Worm (Caenorhabditis elegans) whole organism, young adult: ENCODE data around the gene fipr-29.

Experiments
- B0019.2 ChIP-seq: fragments of 200-800 bp; sonication (Bioruptor generic); conservative IDR thresholded peaks from 2 replicates; pipeline ENCODE4 v1.3.6; 2022; ENCODE audit warnings: missing genetic modification reagents, missing genetic modification characterization, missing compliant biosample characterization
- B0035.1 ChIP-seq: sonication (generic microtip); optimal IDR thresholded peaks from 2 replicates; lab custom pipeline; 2016; ENCODE audit warnings: missing genetic modification characterization, mild to moderate bottlenecking, missing compliant biosample characterization, missing genotype, missing genetic modification reagents
- B0336.3 ChIP-seq: fragments of 200-800 bp; sonication (Bioruptor generic); IDR thresholded peaks from 2 replicates; pipeline ENCODE4 v1.3.6; 2022; ENCODE audit warnings: missing genetic modification characterization, missing compliant biosample characterization
- F10E7.11 ChIP-seq: sonication (generic microtip); optimal IDR thresholded peaks from 2 replicates; lab custom pipeline; 2017; ENCODE audit warnings: mild to moderate bottlenecking, missing genetic modification characterization, moderate library complexity, missing compliant biosample characterization
- F49E8.2 ChIP-seq: sonication (generic microtip); optimal IDR thresholded peaks from 3 replicates; lab custom pipeline; 2017; ENCODE audit warnings: missing genetic modification characterization, mild to moderate bottlenecking, missing compliant biosample characterization, antibody characterized with exemption, moderate library complexity; ENCODE audit not compliant: insufficient read depth
- K12H6.12 ChIP-seq: fragments of 200-800 bp; sonication (Bioruptor generic); optimal IDR thresholded peaks from 2 replicates; lab custom pipeline; 2018; ENCODE audit warnings: mild to moderate bottlenecking, missing genetic modification characterization, missing compliant biosample characterization
- T07F8.4 ChIP-seq: sonication (generic microtip); optimal IDR thresholded peaks from 2 replicates; lab custom pipeline; 2016; ENCODE audit warnings: mild to moderate bottlenecking, missing genetic modification characterization, moderate library complexity, missing compliant biosample characterization
- Y56A3A.18 ChIP-seq: fragments of 200-800 bp; sonication (Bioruptor generic); IDR thresholded peaks from 2 replicates; pipeline ENCODE4 v1.3.6; 2022; ENCODE audit warnings: missing genetic modification reagents, missing genetic modification characterization, missing compliant biosample characterization
- ZK185.1 ChIP-seq: sonication (generic microtip); optimal IDR thresholded peaks from 2 replicates; lab custom pipeline; 2016; ENCODE audit warnings: mild to moderate bottlenecking, missing genetic modification characterization, missing compliant biosample characterization; ENCODE audit not compliant: poor library complexity, severe bottlenecking
- akir-1 ChIP-seq: fragments of 200-800 bp; sonication (Bioruptor generic); optimal IDR thresholded peaks from 2 replicates; lab custom pipeline; 2018; ENCODE audit warnings: mild to moderate bottlenecking, missing genetic modification characterization, moderate library complexity, missing compliant biosample characterization
- aptf-2 ChIP-seq: fragments of 200-800 bp; sonication (Bioruptor generic); conservative IDR thresholded peaks from 2 replicates; pipeline ENCODE4 v1.3.6; 2022; ENCODE audit warnings: missing genetic modification reagents, missing genetic modification characterization, missing compliant biosample characterization
- aptf-3 ChIP-seq: fragments of 200-800 bp; sonication (Bioruptor generic); IDR thresholded peaks from 2 replicates; pipeline ENCODE4 v1.3.6; 2022; ENCODE audit warnings: missing genetic modification characterization, missing compliant biosample characterization
- atf-7 ChIP-seq: sonication (generic microtip); optimal IDR thresholded peaks from 2 replicates; lab custom pipeline; 2017; ENCODE audit warnings: mild to moderate bottlenecking, missing genetic modification characterization, missing compliant biosample characterization
- attf-3 ChIP-seq: fragments of 200-800 bp; sonication (Bioruptor generic); conservative IDR thresholded peaks from 2 replicates; pipeline ENCODE4 v1.3.6; 2022; ENCODE audit warnings: missing genetic modification reagents, missing genetic modification characterization, missing compliant biosample characterization
- cebp-2 ChIP-seq: fragments of 200-800 bp; sonication (Bioruptor generic); IDR thresholded peaks from 2 replicates; pipeline ENCODE4 v1.3.6; 2022; ENCODE audit warnings: missing genetic modification characterization, missing compliant biosample characterization
- dpff-1 ChIP-seq: sonication (generic microtip); optimal IDR thresholded peaks from 2 replicates; lab custom pipeline; 2017; ENCODE audit warnings: mild to moderate bottlenecking, missing genetic modification characterization, missing compliant biosample characterization
- egl-18 ChIP-seq: fragments of 200-800 bp; sonication (Bioruptor generic); IDR thresholded peaks from 2 replicates; pipeline ENCODE4 v1.3.6; 2022; ENCODE audit warnings: missing genetic modification reagents, missing genetic modification characterization, missing compliant biosample characterization
- egrh-3 ChIP-seq: fragments of 200-800 bp; sonication (Bioruptor generic); IDR thresholded peaks from 2 replicates; pipeline ENCODE4 v1.3.6; 2022; ENCODE audit warnings: missing genetic modification reagents, missing genetic modification characterization, missing compliant biosample characterization
- ets-4 ChIP-seq: fragments of 200-800 bp; sonication (Bioruptor generic); optimal IDR thresholded peaks from 2 replicates; lab custom pipeline; 2018; ENCODE audit warnings: mild to moderate bottlenecking, missing genetic modification characterization, missing compliant biosample characterization
- hlh-26 ChIP-seq: fragments of 200-800 bp; sonication (Bioruptor generic); conservative IDR thresholded peaks from 2 replicates; pipeline ENCODE4 v1.3.6; 2022; ENCODE audit warnings: missing genetic modification reagents, missing genetic modification characterization, missing compliant biosample characterization
- hmg-1.2 ChIP-seq: fragments of 200-800 bp; sonication (Bioruptor generic); IDR thresholded peaks from 2 replicates; pipeline ENCODE4 v1.3.6; 2022; ENCODE audit warnings: missing genetic modification reagents, missing genetic modification characterization, missing compliant biosample characterization
- hrde-1 ChIP-seq: sonication (generic microtip); optimal IDR thresholded peaks from 2 replicates; lab custom pipeline; 2016; ENCODE audit warnings: missing genetic modification characterization, mild to moderate bottlenecking, missing compliant biosample characterization, moderate library complexity, missing genotype, missing genetic modification reagents, borderline replicate concordance
- lag-1 ChIP-seq: fragments of 200-800 bp; sonication (Bioruptor generic); IDR thresholded peaks from 2 replicates; pipeline ENCODE4 v1.3.6; 2022; ENCODE audit warnings: missing genetic modification reagents, missing genetic modification characterization, missing compliant biosample characterization
- lin-40 ChIP-seq: sonication (generic microtip); optimal IDR thresholded peaks from 2 replicates; lab custom pipeline; 2016; ENCODE audit warnings: missing genetic modification characterization, mild to moderate bottlenecking, missing compliant biosample characterization, missing genotype, missing genetic modification reagents
- madf-10 ChIP-seq: sonication (generic microtip); optimal IDR thresholded peaks from 2 replicates; lab custom pipeline; 2016; ENCODE audit warnings: mild to moderate bottlenecking, missing genetic modification characterization, missing compliant biosample characterization
- madf-3 ChIP-seq: fragments of 200-800 bp; sonication (Bioruptor generic); IDR thresholded peaks from 2 replicates; pipeline ENCODE4 v1.3.6; 2022; ENCODE audit warnings: missing genetic modification reagents, missing genetic modification characterization, missing compliant biosample characterization
- madf-8 ChIP-seq: fragments of 200-800 bp; sonication (Bioruptor generic); conservative IDR thresholded peaks from 2 replicates; pipeline ENCODE4 v1.3.6; 2022; ENCODE audit warnings: missing genetic modification reagents, missing genetic modification characterization, missing compliant biosample characterization
- nhr-120 ChIP-seq: fragments of 200-800 bp; sonication (Bioruptor generic); IDR thresholded peaks from 2 replicates; pipeline ENCODE4 v1.3.6; 2022; ENCODE audit warnings: missing genetic modification characterization, missing compliant biosample characterization
- nhr-179 ChIP-seq: sonication (generic microtip); optimal IDR thresholded peaks from 2 replicates; lab custom pipeline; 2016; ENCODE audit warnings: mild to moderate bottlenecking, missing genetic modification characterization, missing compliant biosample characterization
- nhr-27 ChIP-seq: fragments of 200-800 bp; sonication (Bioruptor generic); optimal IDR thresholded peaks from 2 replicates; lab custom pipeline; 2018; ENCODE audit warnings: mild to moderate bottlenecking, missing genetic modification characterization, moderate library complexity, missing compliant biosample characterization
- repo-1 ChIP-seq: sonication (generic microtip); optimal IDR thresholded peaks from 2 replicates; lab custom pipeline; 2017; ENCODE audit warnings: mild to moderate bottlenecking, missing genetic modification characterization, missing compliant biosample characterization
- rpc-1 ChIP-seq, 2 experiments: fragments of 150-350 bp in 1 of 2; sonication (generic microtip) in 1 of 2; optimal IDR thresholded peaks; 2 replicates each; lab custom pipeline; 2014 to 2018; ENCODE audit warnings: missing biosample characterization in 1 of 2, missing genetic modification characterization in 1 of 2, missing genetic modification reagents in 1 of 2, missing genotype in 1 of 2
- sdz-38 ChIP-seq: sonication (generic microtip); optimal IDR thresholded peaks from 2 replicates; lab custom pipeline; 2016; ENCODE audit warnings: missing genotype, missing genetic modification characterization, missing compliant biosample characterization
- unc-62 ChIP-seq: fragments of 150-350 bp; optimal IDR thresholded peaks from 2 replicates; lab custom pipeline; 2014; ENCODE audit warnings: missing biosample characterization, missing genetic modification reagents, missing genetic modification characterization
- zfh-2 ChIP-seq: fragments of 200-800 bp; sonication (Bioruptor generic); conservative IDR thresholded peaks from 2 replicates; pipeline ENCODE4 v1.3.6; 2022; ENCODE audit warnings: missing genetic modification reagents, missing genetic modification characterization, missing compliant biosample characterization
- ztf-22 ChIP-seq: fragments of 200-800 bp; sonication (Bioruptor generic); optimal IDR thresholded peaks from 2 replicates; lab custom pipeline; 2018; ENCODE audit warnings: mild to moderate bottlenecking, missing genetic modification characterization, moderate library complexity, missing compliant biosample characterization
- ztf-28 ChIP-seq: fragments of 200-800 bp; sonication (Bioruptor generic); IDR thresholded peaks from 2 replicates; pipeline ENCODE4 v1.3.6; 2022; ENCODE audit warnings: missing genetic modification reagents, missing genetic modification characterization, missing compliant biosample characterization
- ztf-6 ChIP-seq: fragments of 200-800 bp; sonication (Bioruptor generic); IDR thresholded peaks from 2 replicates; pipeline ENCODE4 v1.3.6; 2022; ENCODE audit warnings: missing genetic modification reagents, missing genetic modification characterization, missing compliant biosample characterization

Gene fipr-29

DNA sequence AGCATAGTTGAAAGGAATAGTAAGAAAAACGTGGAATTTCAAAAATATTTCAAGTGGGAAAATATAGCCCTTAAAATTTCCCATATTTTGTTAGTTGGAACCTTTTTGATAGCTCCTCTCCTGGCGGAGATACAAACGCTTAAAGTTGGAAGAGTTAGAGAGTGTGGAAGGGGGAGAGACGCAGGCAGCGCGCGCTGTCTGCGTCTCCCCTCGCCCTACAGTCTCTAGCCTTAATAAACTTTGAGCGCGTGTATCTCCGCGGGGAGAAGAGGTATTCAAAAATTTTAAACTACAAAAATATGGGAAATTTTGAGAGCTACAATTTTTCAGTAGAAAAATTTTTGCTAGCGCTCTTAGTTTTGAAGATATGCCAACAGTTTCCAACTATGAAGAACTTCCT is 4.4 kb upstream of the fipr-29 start:
- TF ChIP-seq hmg-1.2 (GFP tag; lab: Robert Waterston, UW), result peak; percentile 95
- TF ChIP-seq hlh-26, result no peak

DNA sequence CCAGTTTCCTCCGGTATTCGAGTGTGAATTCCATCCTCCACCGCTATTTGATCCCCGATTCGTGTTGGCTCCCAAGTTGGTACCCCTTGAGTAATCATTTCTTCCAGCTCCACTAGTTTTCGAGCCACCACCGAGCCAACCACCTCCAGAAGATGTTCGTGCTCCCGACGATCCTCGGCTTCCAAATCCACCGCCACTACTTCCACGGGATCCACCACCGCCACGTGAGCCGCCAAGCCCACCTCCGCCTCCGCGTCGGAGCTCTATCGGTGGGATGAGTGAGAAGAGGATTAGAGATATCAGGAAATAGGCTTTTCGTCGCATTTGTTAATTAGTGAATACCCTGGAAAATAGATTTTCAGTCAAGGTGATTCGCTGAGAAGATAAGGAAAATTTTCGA is 3.8 kb upstream of the fipr-29 start, which contains the start of gene H06I04.6:
Gene H06I04.6 (minus strand): TSS at position 345 of the 400 bp plus-strand sequence.
- peak; percentile 74; the same call in 1 of the 2 replicates for TF ChIP-seq zfh-2 (GFP tag; lab: Robert Waterston, UW)
- TF ChIP-seq cebp-2 (GFP tag; lab: Robert Waterston, UW), result no peak
- TF ChIP-seq egrh-3 (GFP tag; lab: Robert Waterston, UW), result peak; percentile 45; the same call in 1 of the 2 replicates
- no peak for TF ChIP-seq B0019.2 (GFP tag; lab: Robert Waterston, UW)
- no peak for TF ChIP-seq F49E8.2 (tag; lab: Kevin White, UChicago)

DNA sequence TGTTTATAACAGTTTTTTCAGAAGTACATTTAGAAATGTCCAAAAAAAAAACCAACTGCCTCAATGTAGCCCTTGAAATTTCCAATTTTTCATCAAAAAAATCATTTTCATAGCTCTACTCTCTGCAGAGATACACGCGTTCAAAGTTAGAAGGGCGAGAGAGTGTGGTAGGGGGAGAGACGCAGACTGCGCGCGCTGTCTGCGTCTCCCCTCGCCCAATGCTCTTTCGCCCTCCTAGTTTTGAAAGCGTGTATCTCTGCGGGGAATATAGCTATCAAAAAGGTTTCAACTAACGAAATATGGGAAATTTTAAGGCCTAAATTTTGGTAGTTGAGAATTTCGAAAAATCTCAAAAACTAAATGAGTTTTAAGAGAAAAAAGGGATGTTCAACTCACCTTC is 3.4 kb upstream of the fipr-29 start:
- TF ChIP-seq Y56A3A.18 (GFP tag; lab: Robert Waterston, UW), result no peak
- TF ChIP-seq ets-4 (GFP tag; lab: Kevin White, UChicago), result no peak
- no peak for TF ChIP-seq lin-40 (tag; lab: Kevin White, UChicago)
- peak; percentile 91 for TF ChIP-seq hmg-1.2 (GFP tag; lab: Robert Waterston, UW)
- TF ChIP-seq F10E7.11 (tag; lab: Kevin White, UChicago), result no peak

DNA sequence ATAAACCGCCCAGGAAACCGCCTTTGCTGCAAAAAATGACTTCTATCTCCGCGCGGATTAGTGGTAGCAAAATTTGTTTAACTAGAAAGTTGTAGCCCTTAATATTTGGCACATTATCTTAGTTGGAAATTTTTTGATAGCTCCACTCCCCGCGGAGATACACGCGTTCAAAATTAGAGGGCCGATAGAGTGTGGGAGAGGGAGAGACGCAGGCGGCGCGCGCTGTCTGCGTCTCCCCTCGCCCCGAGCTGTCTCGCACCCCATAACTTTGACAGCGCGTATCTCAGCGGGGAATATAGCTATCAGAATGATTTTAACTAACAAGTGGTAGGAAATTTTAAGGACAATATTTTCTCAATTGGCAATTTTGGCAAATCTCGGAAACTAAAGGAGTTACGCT is 2.9 kb upstream of the fipr-29 start:
- TF ChIP-seq hmg-1.2 (GFP tag; lab: Robert Waterston, UW), result peak; percentile 85
- no peak for TF ChIP-seq repo-1 (tag; lab: Kevin White, UChicago)
- no peak for TF ChIP-seq egl-18 (GFP tag; lab: Robert Waterston, UW)
- peak; percentile 56 for TF ChIP-seq zfh-2 (GFP tag; lab: Robert Waterston, UW)
- TF ChIP-seq, all 124 proteins: peak for 2

DNA sequence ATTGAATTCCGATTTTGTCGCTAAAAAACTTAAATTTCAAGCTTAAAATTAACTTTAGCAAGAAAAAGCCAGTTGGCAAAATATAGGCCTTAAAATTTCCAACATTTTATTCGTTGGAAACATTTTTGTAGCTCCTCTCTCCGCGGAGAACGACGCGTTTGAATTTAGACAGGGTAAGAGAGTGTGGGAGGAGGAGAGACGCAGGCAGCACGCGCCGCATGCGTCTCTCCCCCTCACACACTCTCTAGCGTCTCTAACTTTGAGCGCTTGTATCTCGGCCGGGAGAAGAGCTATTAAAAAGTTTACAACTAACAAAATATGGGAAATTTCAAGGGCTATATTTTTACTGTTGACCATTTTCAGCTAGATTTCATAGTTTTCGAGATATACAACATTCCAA is 1.1 kb upstream of the fipr-29 start:
- TF ChIP-seq dpff-1 (tag; lab: Kevin White, UChicago) (no peak), hmg-1.2 (GFP tag; lab: Robert Waterston, UW) (peak; percentile 93), atf-7 (no peak), hrde-1 (tag; lab: Kevin White, UChicago) (no peak), lag-1 (GFP tag; lab: Robert Waterston, UW) (no peak), B0035.1 (no peak), B0336.3 (GFP tag; lab: Robert Waterston, UW) (no peak), T07F8.4 (tag; lab: Kevin White, UChicago) (no peak), ztf-6 (no peak), repo-1 (tag; lab: Kevin White, UChicago) (no peak), akir-1 (no peak), unc-62 (GFP tag; lab: Kevin White, UChicago) (no peak), madf-3 (GFP tag; lab: Robert Waterston, UW) (peak; percentile 44; the same call in 1 of the 2 replicates), madf-8 (no peak), F49E8.2 (tag; lab: Kevin White, UChicago) (no peak)
- TF ChIP-seq, all 124 proteins: peak for 2

DNA sequence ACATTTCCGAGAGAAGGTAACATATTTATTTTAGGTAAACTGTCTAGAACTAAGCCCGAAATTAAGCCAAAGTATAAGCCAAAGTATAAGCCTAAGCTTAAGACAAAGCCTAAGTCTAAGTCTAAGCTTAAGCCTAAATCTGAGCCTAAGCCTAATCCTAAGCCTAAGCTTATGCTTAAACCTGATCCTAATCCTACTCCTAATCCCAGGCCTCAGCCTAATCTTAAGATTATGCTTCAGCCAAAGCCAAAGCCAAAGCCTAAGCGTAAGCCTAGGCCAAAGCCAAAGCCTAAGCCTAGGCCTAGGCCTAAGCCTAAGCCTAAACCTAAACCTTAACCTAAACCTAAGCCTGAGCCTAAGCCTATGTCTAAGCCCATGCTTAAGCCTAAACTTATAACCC is 4.3 kb downstream of the fipr-29 start:
- TF ChIP-seq nhr-179 (tag; lab: Kevin White, UChicago), result no peak
- TF ChIP-seq aptf-3 (GFP tag; lab: Robert Waterston, UW), result no peak
- TF ChIP-seq rpc-1 (optimal IDR thresholded peaks at IDR 0.05; lab: Kevin White, UChicago), result no peak
- TF ChIP-seq rpc-1 (tag; optimal IDR thresholded peaks at IDR 0.05; lab: Kevin White, UChicago), result no peak
- TF ChIP-seq ztf-28 (GFP tag; lab: Robert Waterston, UW), result no peak
- no peak for TF ChIP-seq ztf-22 (GFP tag; lab: Kevin White, UChicago)
- no peak for TF ChIP-seq ZK185.1 (tag; lab: Kevin White, UChicago)
- TF ChIP-seq madf-10 (tag; lab: Kevin White, UChicago), result no peak
- TF ChIP-seq nhr-27 (tag; lab: Kevin White, UChicago), result no peak
- no peak for TF ChIP-seq egl-18 (GFP tag; lab: Robert Waterston, UW)
- no peak for TF ChIP-seq aptf-2 (GFP tag; lab: Robert Waterston, UW)
- TF ChIP-seq nhr-120 (GFP tag; lab: Robert Waterston, UW), result no peak
- no peak for TF ChIP-seq ets-4 (GFP tag; lab: Kevin White, UChicago)
- no peak for TF ChIP-seq attf-3
- TF ChIP-seq hmg-1.2 (GFP tag; lab: Robert Waterston, UW), result no peak
- no peak for TF ChIP-seq K12H6.12 (tag; lab: Kevin White, UChicago)
- no peak for TF ChIP-seq sdz-38
- TF ChIP-seq zfh-2 (GFP tag; lab: Robert Waterston, UW), result no peak
